Worm (Caenorhabditis elegans) whole organism, young adult: ENCODE results near the gene T26H8.5.

Experiments used
- D2030.7 ChIP-seq: fragments of 200-800 bp; sonication (Bioruptor generic); IDR thresholded peaks from 2 replicates; pipeline ENCODE4 v1.3.6; 2022; ENCODE audit warnings: missing genetic modification reagents, missing genetic modification characterization, missing compliant biosample characterization
- F22D6.2 ChIP-seq: sonication (generic microtip); optimal IDR thresholded peaks from 2 replicates; lab custom pipeline; 2016; ENCODE audit warnings: mild to moderate bottlenecking, missing genetic modification characterization, missing compliant biosample characterization
- F55B11.4 ChIP-seq: sonication (generic microtip); optimal IDR thresholded peaks from 2 replicates; lab custom pipeline; 2016; ENCODE audit warnings: missing compliant biosample characterization, missing genetic modification characterization, borderline replicate concordance; ENCODE audit not compliant: insufficient read depth
- F57A8.1 ChIP-seq: fragments of 200-800 bp; sonication (Bioruptor generic); optimal IDR thresholded peaks from 2 replicates; lab custom pipeline; 2018; ENCODE audit warnings: mild to moderate bottlenecking, missing genetic modification characterization, moderate library complexity, missing compliant biosample characterization
- K11D2.4 ChIP-seq: fragments of 200-800 bp; sonication (Bioruptor generic); IDR thresholded peaks from 2 replicates; pipeline ENCODE4 v1.3.6; 2022; ENCODE audit warnings: missing genetic modification reagents, missing genetic modification characterization, missing compliant biosample characterization
- Y56A3A.18 ChIP-seq: fragments of 200-800 bp; sonication (Bioruptor generic); IDR thresholded peaks from 2 replicates; pipeline ENCODE4 v1.3.6; 2022; ENCODE audit warnings: missing genetic modification reagents, missing genetic modification characterization, missing compliant biosample characterization
- Y79H2A.3 ChIP-seq: fragments of 200-800 bp; sonication (Bioruptor generic); conservative IDR thresholded peaks from 2 replicates; pipeline ENCODE4 v1.3.6; 2022; ENCODE audit warnings: missing genetic modification reagents, missing genetic modification characterization, missing compliant biosample characterization
- ZK185.1 ChIP-seq: sonication (generic microtip); optimal IDR thresholded peaks from 2 replicates; lab custom pipeline; 2016; ENCODE audit warnings: mild to moderate bottlenecking, missing genetic modification characterization, missing compliant biosample characterization; ENCODE audit not compliant: poor library complexity, severe bottlenecking
- aptf-2 ChIP-seq: fragments of 200-800 bp; sonication (Bioruptor generic); conservative IDR thresholded peaks from 2 replicates; pipeline ENCODE4 v1.3.6; 2022; ENCODE audit warnings: missing genetic modification reagents, missing genetic modification characterization, missing compliant biosample characterization
- attf-5 ChIP-seq: fragments of 200-800 bp; sonication (Bioruptor generic); optimal IDR thresholded peaks from 2 replicates; lab custom pipeline; 2018; ENCODE audit warnings: mild to moderate bottlenecking, missing genetic modification characterization, missing compliant biosample characterization
- attf-6 ChIP-seq: fragments of 200-800 bp; sonication (Bioruptor generic); IDR thresholded peaks from 2 replicates; pipeline ENCODE4 v1.3.6; 2022; ENCODE audit warnings: missing genetic modification reagents, missing genetic modification characterization, missing compliant biosample characterization
- bed-1 ChIP-seq: fragments of 200-800 bp; sonication (Bioruptor generic); IDR thresholded peaks from 2 replicates; pipeline ENCODE4 v1.3.6; 2022; ENCODE audit warnings: missing genetic modification reagents, missing genetic modification characterization, missing compliant biosample characterization
- ceh-58 ChIP-seq: fragments of 200-800 bp; sonication (Bioruptor generic); IDR thresholded peaks from 2 replicates; pipeline ENCODE4 v1.3.6; 2022; ENCODE audit warnings: missing genetic modification characterization, missing compliant biosample characterization
- dpff-1 ChIP-seq: sonication (generic microtip); optimal IDR thresholded peaks from 2 replicates; lab custom pipeline; 2017; ENCODE audit warnings: mild to moderate bottlenecking, missing genetic modification characterization, missing compliant biosample characterization
- dpl-1 ChIP-seq: fragments of 150-350 bp; optimal IDR thresholded peaks from 2 replicates; lab custom pipeline; 2014; ENCODE audit warnings: missing biosample characterization, missing genetic modification reagents, missing genetic modification characterization
- efl-1 ChIP-seq: fragments of 150-350 bp; optimal IDR thresholded peaks from 2 replicates; lab custom pipeline; 2014; ENCODE audit warnings: missing biosample characterization, missing genetic modification reagents, missing genetic modification characterization
- egl-44 ChIP-seq: fragments of 200-800 bp; sonication (Bioruptor generic); IDR thresholded peaks from 2 replicates; pipeline ENCODE4 v1.3.6; 2022; ENCODE audit warnings: missing genetic modification reagents, missing genetic modification characterization, missing compliant biosample characterization
- ekl-4 ChIP-seq: fragments of 200-800 bp; sonication (Bioruptor generic); IDR thresholded peaks from 2 replicates; pipeline ENCODE4 v1.3.6; 2022; ENCODE audit warnings: missing genetic modification reagents, missing genetic modification characterization, missing compliant biosample characterization
- ets-4 ChIP-seq: fragments of 200-800 bp; sonication (Bioruptor generic); optimal IDR thresholded peaks from 2 replicates; lab custom pipeline; 2018; ENCODE audit warnings: mild to moderate bottlenecking, missing genetic modification characterization, missing compliant biosample characterization
- hlh-26 ChIP-seq: fragments of 200-800 bp; sonication (Bioruptor generic); conservative IDR thresholded peaks from 2 replicates; pipeline ENCODE4 v1.3.6; 2022; ENCODE audit warnings: missing genetic modification reagents, missing genetic modification characterization, missing compliant biosample characterization
- lag-1 ChIP-seq: fragments of 200-800 bp; sonication (Bioruptor generic); IDR thresholded peaks from 2 replicates; pipeline ENCODE4 v1.3.6; 2022; ENCODE audit warnings: missing genetic modification reagents, missing genetic modification characterization, missing compliant biosample characterization
- lin-35 ChIP-seq, 3 experiments: fragments of 150-350 bp in 2 of 3; sonication (generic microtip) in 1 of 3; optimal IDR thresholded peaks; 2 replicates each; lab custom pipeline; 2014 to 2018; ENCODE audit warnings: missing biosample characterization in 3 of 3, missing genetic modification characterization in 3 of 3, missing genetic modification reagents in 3 of 3
- lin-54 ChIP-seq: fragments of 200-800 bp; sonication (Bioruptor generic); optimal IDR thresholded peaks from 2 replicates; lab custom pipeline; 2018; ENCODE audit warnings: mild to moderate bottlenecking, missing genetic modification characterization, missing compliant biosample characterization
- lsl-1 ChIP-seq: fragments of 200-800 bp; sonication (Bioruptor generic); optimal IDR thresholded peaks from 2 replicates; lab custom pipeline; 2018; ENCODE audit warnings: mild to moderate bottlenecking, missing genetic modification characterization, moderate library complexity, missing compliant biosample characterization
- madf-6 ChIP-seq: fragments of 200-800 bp; sonication (Bioruptor generic); IDR thresholded peaks from 2 replicates; pipeline ENCODE4 v1.3.6; 2022; ENCODE audit warnings: missing genetic modification reagents, missing genetic modification characterization, missing compliant biosample characterization
- nhr-120 ChIP-seq: fragments of 200-800 bp; sonication (Bioruptor generic); IDR thresholded peaks from 2 replicates; pipeline ENCODE4 v1.3.6; 2022; ENCODE audit warnings: missing genetic modification characterization, missing compliant biosample characterization
- nhr-179 ChIP-seq: sonication (generic microtip); optimal IDR thresholded peaks from 2 replicates; lab custom pipeline; 2016; ENCODE audit warnings: mild to moderate bottlenecking, missing genetic modification characterization, missing compliant biosample characterization
- nhr-27 ChIP-seq: fragments of 200-800 bp; sonication (Bioruptor generic); optimal IDR thresholded peaks from 2 replicates; lab custom pipeline; 2018; ENCODE audit warnings: mild to moderate bottlenecking, missing genetic modification characterization, moderate library complexity, missing compliant biosample characterization
- pbrm-1 ChIP-seq: fragments of 200-800 bp; sonication (Bioruptor generic); IDR thresholded peaks from 2 replicates; pipeline ENCODE4 v1.3.6; 2022; ENCODE audit warnings: missing genetic modification reagents, missing genetic modification characterization, missing compliant biosample characterization
- rcor-1 ChIP-seq: fragments of 200-800 bp; sonication (Bioruptor generic); IDR thresholded peaks from 2 replicates; pipeline ENCODE4 v1.3.6; 2022; ENCODE audit warnings: missing genetic modification reagents, missing genetic modification characterization, missing compliant biosample characterization
- rec-8 ChIP-seq, 2 experiments: sonication (generic microtip); optimal IDR thresholded peaks; 2 replicates each; lab custom pipeline; 2016; ENCODE audit warnings: mild to moderate bottlenecking in 2 of 2, missing genetic modification characterization in 2 of 2, missing genetic modification reagents in 2 of 2, missing genotype in 2 of 2, missing biosample characterization in 1 of 2, missing compliant biosample characterization in 1 of 2, moderate library complexity in 1 of 2
- snpc-1.1 ChIP-seq: sonication (generic microtip); optimal IDR thresholded peaks from 2 replicates; lab custom pipeline; 2017; ENCODE audit warnings: missing genetic modification characterization, mild to moderate bottlenecking, missing compliant biosample characterization, antibody characterized with exemption, moderate library complexity, missing genotype, missing genetic modification reagents; ENCODE audit not compliant: insufficient read depth
- snpc-1.3 ChIP-seq: sonication (generic microtip); optimal IDR thresholded peaks from 2 replicates; lab custom pipeline; 2017; ENCODE audit warnings: missing genetic modification characterization, mild to moderate bottlenecking, missing compliant biosample characterization, antibody characterized with exemption, moderate library complexity, missing genotype, missing genetic modification reagents; ENCODE audit not compliant: insufficient read depth
- sptf-2 ChIP-seq: fragments of 200-800 bp; sonication (Bioruptor generic); optimal IDR thresholded peaks from 2 replicates; lab custom pipeline; 2018; ENCODE audit warnings: mild to moderate bottlenecking, missing genetic modification characterization, missing compliant biosample characterization
- tlf-1 ChIP-seq: fragments of 200-800 bp; sonication (Bioruptor generic); optimal IDR thresholded peaks from 2 replicates; lab custom pipeline; 2018; ENCODE audit warnings: mild to moderate bottlenecking, missing genetic modification characterization, missing compliant biosample characterization
- unc-130 ChIP-seq: sonication (generic microtip); optimal IDR thresholded peaks from 2 replicates; lab custom pipeline; 2016; ENCODE audit warnings: missing genetic modification reagents, missing genetic modification characterization, missing compliant biosample characterization
- ztf-18 ChIP-seq: sonication (generic microtip); optimal IDR thresholded peaks from 2 replicates; lab custom pipeline; 2016; ENCODE audit warnings: missing genotype, mild to moderate bottlenecking, missing genetic modification characterization, missing compliant biosample characterization
- ztf-22 ChIP-seq: fragments of 200-800 bp; sonication (Bioruptor generic); optimal IDR thresholded peaks from 2 replicates; lab custom pipeline; 2018; ENCODE audit warnings: mild to moderate bottlenecking, missing genetic modification characterization, moderate library complexity, missing compliant biosample characterization
- ztf-26 ChIP-seq: sonication (generic microtip); optimal IDR thresholded peaks from 2 replicates; lab custom pipeline; 2017; ENCODE audit warnings: missing genetic modification characterization, missing compliant biosample characterization
- ztf-6 ChIP-seq: fragments of 200-800 bp; sonication (Bioruptor generic); IDR thresholded peaks from 2 replicates; pipeline ENCODE4 v1.3.6; 2022; ENCODE audit warnings: missing genetic modification reagents, missing genetic modification characterization, missing compliant biosample characterization

Gene T26H8.5

DNA sequence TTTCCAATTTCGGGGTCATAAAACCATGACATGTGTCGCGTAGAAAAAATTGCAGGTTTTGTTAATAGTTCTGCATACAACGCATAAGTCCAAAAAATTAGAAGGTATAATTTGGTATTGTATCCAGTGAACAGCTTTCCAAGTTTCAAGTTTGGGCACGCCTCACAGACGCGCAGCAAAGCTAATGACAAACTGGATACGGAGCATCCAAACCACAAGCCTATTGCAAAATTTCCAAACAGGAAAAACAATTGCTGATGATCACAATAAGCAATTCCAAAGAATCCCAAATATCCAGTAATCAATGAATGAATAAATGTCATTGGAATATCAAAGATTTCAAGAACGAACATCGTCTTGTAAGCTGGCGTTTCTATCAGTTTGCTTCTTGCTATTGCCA, 8.1 kb upstream of the T26H8.5 start:
- TF ChIP-seq ztf-26 (tag; lab: Kevin White, UChicago): no peak
- no peak for TF ChIP-seq dpl-1 (GFP tag; lab: Kevin White, UChicago)
- no peak for TF ChIP-seq F22D6.2 (tag; lab: Kevin White, UChicago)
- TF ChIP-seq K11D2.4: no peak
- no peak for TF ChIP-seq ztf-22
- no peak for TF ChIP-seq lsl-1 (GFP tag; lab: Kevin White, UChicago)
- TF ChIP-seq lin-35 (GFP tag; optimal IDR thresholded peaks at IDR 0.05; lab: Kevin White, UChicago): no peak
- no peak for TF ChIP-seq rec-8 (tag; optimal IDR thresholded peaks at IDR 0.05; lab: Kevin White, UChicago)
- no peak for TF ChIP-seq tlf-1 (GFP tag; lab: Kevin White, UChicago)
- no peak for TF ChIP-seq ZK185.1 (tag; lab: Kevin White, UChicago)
- TF ChIP-seq Y79H2A.3 (GFP tag; lab: Robert Waterston, UW): no peak
- no peak for TF ChIP-seq aptf-2 (GFP tag; lab: Robert Waterston, UW)
- TF ChIP-seq, all 124 proteins: peak for 0

DNA sequence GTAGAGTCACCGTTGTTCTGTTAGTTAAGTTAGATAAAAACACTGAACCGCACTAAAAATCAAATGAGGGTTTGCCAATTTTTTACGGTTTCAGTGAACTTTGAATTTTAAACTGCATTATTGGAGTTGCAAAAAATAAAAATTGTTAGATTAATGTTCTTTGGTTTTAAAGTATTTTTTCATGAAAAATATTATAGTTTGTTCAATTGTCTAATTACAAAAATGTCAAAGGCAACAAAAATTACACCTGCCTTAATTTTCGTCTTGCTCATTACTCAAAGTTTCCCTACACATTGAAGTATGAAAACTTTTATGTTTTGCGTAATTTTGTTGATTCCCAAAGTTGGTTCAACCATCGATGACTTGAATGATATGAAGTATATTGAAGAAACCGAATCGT, 5.4 kb upstream of the T26H8.5 start, which contains the start of gene irld-62:
TSS of gene irld-62 (plus strand) at position 301 of the 400 bp plus-strand sequence.
- TF ChIP-seq ets-4: no peak
- no peak for TF ChIP-seq F55B11.4
- no peak for TF ChIP-seq ekl-4
- no peak for TF ChIP-seq ztf-6 (GFP tag; lab: Robert Waterston, UW)
- TF ChIP-seq hlh-26 (GFP tag; lab: Robert Waterston, UW): no peak
- no peak for TF ChIP-seq F57A8.1 (GFP tag; lab: Kevin White, UChicago)
- TF ChIP-seq snpc-1.1 (tag; lab: Kevin White, UChicago): no peak
- TF ChIP-seq lin-54: no peak
- no peak for TF ChIP-seq D2030.7
- TF ChIP-seq ceh-58: no peak
- TF ChIP-seq ztf-26 (tag; lab: Kevin White, UChicago): no peak
- no peak for TF ChIP-seq nhr-27 (tag; lab: Kevin White, UChicago)
- TF ChIP-seq sptf-2: no peak
- no peak for TF ChIP-seq attf-6 (GFP tag; lab: Robert Waterston, UW)
- no peak for TF ChIP-seq efl-1 (GFP tag; lab: Kevin White, UChicago)
- no peak for TF ChIP-seq unc-130 (GFP tag; lab: Kevin White, UChicago)
- TF ChIP-seq snpc-1.3 (tag; lab: Kevin White, UChicago): no peak
- TF ChIP-seq egl-44 (GFP tag; lab: Robert Waterston, UW): no peak
- TF ChIP-seq dpff-1: no peak

DNA sequence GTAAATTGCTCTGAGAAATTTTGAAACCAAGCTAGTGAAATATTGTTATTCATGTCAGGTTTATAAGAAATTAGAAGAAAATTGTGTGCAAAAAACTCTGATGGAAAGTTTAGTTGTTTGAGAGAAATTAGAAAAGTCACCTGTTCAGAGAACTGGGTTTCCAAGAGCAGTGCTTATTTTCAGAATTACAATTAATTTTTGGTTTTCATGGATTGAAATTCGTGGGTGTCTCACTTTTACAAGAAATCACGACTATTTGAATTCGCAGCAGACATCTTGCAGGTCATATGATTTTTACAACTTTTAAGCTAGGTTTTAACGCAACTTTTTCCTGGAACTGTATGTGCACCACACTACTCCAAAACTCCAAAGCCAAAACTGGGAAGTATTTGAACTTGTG, 3.6 kb upstream of the T26H8.5 start, which contains the start of gene srz-10:
TSS of gene srz-10 (minus strand) at position 88 of the 400 bp plus-strand sequence.
- TF ChIP-seq madf-6 (GFP tag; lab: Robert Waterston, UW): no peak

DNA sequence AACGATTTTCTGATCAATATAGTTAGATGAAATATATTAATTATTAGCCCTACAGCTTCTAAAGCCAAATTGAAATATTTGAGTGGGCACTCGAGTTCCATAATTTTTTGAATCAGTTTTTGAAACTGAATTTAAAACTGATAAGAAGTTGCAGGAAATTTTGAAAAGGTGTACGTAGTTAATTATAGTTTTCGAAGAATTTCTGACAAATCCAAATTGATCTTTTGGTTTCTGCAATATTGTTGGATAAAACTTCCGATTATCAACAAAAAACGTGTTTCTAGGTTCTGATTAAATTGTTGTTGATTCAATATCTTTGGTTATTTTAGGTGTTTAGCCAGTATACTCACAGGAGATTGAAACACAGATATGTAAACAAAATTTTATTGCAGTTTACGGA, 1.3 kb upstream of the T26H8.5 start, which contains the start of gene T26H8.4:
TSS of gene T26H8.4 (minus strand) at position 101 of the 400 bp plus-strand sequence.
- TF ChIP-seq pbrm-1 (GFP tag; lab: Robert Waterston, UW) (no peak), rcor-1 (GFP tag; lab: Robert Waterston, UW) (no peak), bed-1 (GFP tag; lab: Robert Waterston, UW) (no peak), nhr-179 (tag; lab: Kevin White, UChicago) (no peak), lag-1 (GFP tag; lab: Robert Waterston, UW) (no peak), nhr-120 (no peak), sptf-2 (no peak), Y56A3A.18 (no peak), ztf-18 (tag; lab: Kevin White, UChicago) (no peak), attf-5 (GFP tag; lab: Kevin White, UChicago) (no peak), D2030.7 (no peak), ZK185.1 (tag; lab: Kevin White, UChicago) (no peak)
